Fruit fly (Drosophila melanogaster): ENCODE data around the gene bt.
A peak's percentile ranks its signal among the peaks of the same experiment; 100 is the strongest.

The bt gene

dm6 chr4:724140-724539 lies at the start of gene bt:
TSS of gene bt (plus strand) at chr4:724400.
- TF ChIP-seq pdm3 (GFP tag; optimal IDR thresholded peaks at IDR 0.05) (no peak), esn (GFP tag; optimal IDR thresholded peaks at IDR 0.05) (no peak), Met (GFP tag; optimal IDR thresholded peaks at IDR 0.05) (no peak), CG8632 (GFP tag; optimal IDR thresholded peaks at IDR 0.05) (no peak), CG4318 (GFP tag; optimal IDR thresholded peaks at IDR 0.05) (no peak), CG9139 (GFP tag; optimal IDR thresholded peaks at IDR 0.05) (no peak), CG3919 (GFP tag; optimal IDR thresholded peaks at IDR 0.05) (no peak), Ets21C (GFP tag; optimal IDR thresholded peaks at IDR 0.05) (no peak), CG1621 (tag; optimal IDR thresholded peaks at IDR 0.05) (no peak), Eip78C (GFP tag) (no peak), Ets96B (tag; optimal IDR thresholded peaks at IDR 0.05) (no peak), net (GFP tag; optimal IDR thresholded peaks at IDR 0.05) (no peak)

dm6 chr4:694917-695720 lies 29.1 kb upstream of the bt start:
- peak; percentile 50 for TF ChIP-seq lz (GFP tag; optimal IDR thresholded peaks at IDR 0.05)
- TF ChIP-seq achi (GFP tag; optimal IDR thresholded peaks at IDR 0.05), result no peak
- no peak for TF ChIP-seq net (GFP tag; optimal IDR thresholded peaks at IDR 0.05)
- TF ChIP-seq CG8319 (GFP tag; optimal IDR thresholded peaks at IDR 0.05), result no peak
- no peak for TF ChIP-seq CG9139 (GFP tag; optimal IDR thresholded peaks at IDR 0.05)
- no peak for TF ChIP-seq dac (GFP tag; optimal IDR thresholded peaks at IDR 0.05)
- TF ChIP-seq CG8119 (GFP tag; IDR thresholded peaks at IDR 0.05), result no peak
- TF ChIP-seq CG16779 (tag; optimal IDR thresholded peaks at IDR 0.05), result no peak
- TF ChIP-seq Hr4 (GFP tag; optimal IDR thresholded peaks at IDR 0.05), result peak; percentile 51
- no peak for TF ChIP-seq CG1621 (tag; optimal IDR thresholded peaks at IDR 0.05)
- peak; percentile 17 for TF ChIP-seq Eip93F (GFP tag; optimal IDR thresholded peaks at IDR 0.05)
- TF ChIP-seq CG11294 (GFP tag; IDR thresholded peaks at IDR 0.05), result no peak
- no peak for TF ChIP-seq Ets21C (GFP tag; optimal IDR thresholded peaks at IDR 0.05)
- no peak for TF ChIP-seq svp (GFP tag)
- TF ChIP-seq Sox102F (GFP tag; optimal IDR thresholded peaks at IDR 0.05), result peak; percentile 71
- TF ChIP-seq CG3032 (tag; optimal IDR thresholded peaks at IDR 0.05), result peak; percentile 42
- TF ChIP-seq Sox14 (GFP tag; optimal IDR thresholded peaks at IDR 0.05), result peak; percentile 35
- TF ChIP-seq CG6854 (GFP tag; optimal IDR thresholded peaks at IDR 0.05), result peak; percentile 15
- peak; percentile 44 for TF ChIP-seq cyc (GFP tag; optimal IDR thresholded peaks at IDR 0.05)
- TF ChIP-seq Hr38 (GFP tag; optimal IDR thresholded peaks at IDR 0.05), result no peak
- no peak for TF ChIP-seq CG6163 (GFP tag; IDR thresholded peaks at IDR 0.05)
- TF ChIP-seq pdm3 (GFP tag; optimal IDR thresholded peaks at IDR 0.05), result peak; percentile 57
- no peak for TF ChIP-seq salr (GFP tag; optimal IDR thresholded peaks at IDR 0.05)
- TF ChIP-seq CG32006 (GFP tag; optimal IDR thresholded peaks at IDR 0.05), result no peak
- no peak for TF ChIP-seq fd85E (GFP tag; optimal IDR thresholded peaks at IDR 0.05)
- peak; percentile 38 for TF ChIP-seq Hr39 (GFP tag; optimal IDR thresholded peaks at IDR 0.05)
- TF ChIP-seq ss (GFP tag; optimal IDR thresholded peaks at IDR 0.05), result no peak
- no peak for TF ChIP-seq CG4318 (GFP tag; optimal IDR thresholded peaks at IDR 0.05)
- TF ChIP-seq CG6792 (GFP tag; optimal IDR thresholded peaks at IDR 0.05), result no peak
- peak; percentile 47 for TF ChIP-seq Eip75B (GFP tag; optimal IDR thresholded peaks at IDR 0.05)
- TF ChIP-seq CG34406 (GFP tag; optimal IDR thresholded peaks at IDR 0.05), result no peak
- TF ChIP-seq Ets96B (tag; optimal IDR thresholded peaks at IDR 0.05), result no peak
- TF ChIP-seq Met (GFP tag; optimal IDR thresholded peaks at IDR 0.05), result peak; percentile 56
- TF ChIP-seq Blimp-1 (GFP tag; optimal IDR thresholded peaks at IDR 0.05), result no peak
- TF ChIP-seq acj6 (GFP tag; optimal IDR thresholded peaks at IDR 0.05), result peak; percentile 24
- peak; percentile 64 for TF ChIP-seq esn (GFP tag; optimal IDR thresholded peaks at IDR 0.05)
- no peak for TF ChIP-seq CG6808 (GFP tag; optimal IDR thresholded peaks at IDR 0.05)
- TF ChIP-seq topi (GFP tag; optimal IDR thresholded peaks at IDR 0.05), result peak; percentile 57
- no peak for TF ChIP-seq dsx (GFP tag; optimal IDR thresholded peaks at IDR 0.05; ENCODE audit: poor library complexity, severe bottlenecking)
- TF ChIP-seq CG3919 (GFP tag; optimal IDR thresholded peaks at IDR 0.05), result no peak
- no peak for TF ChIP-seq Lpt (GFP tag; optimal IDR thresholded peaks at IDR 0.05)
- no peak for TF ChIP-seq fd59A (GFP tag; optimal IDR thresholded peaks at IDR 0.05)
- TF ChIP-seq CG6276 (GFP tag; optimal IDR thresholded peaks at IDR 0.05), result no peak
- peak; percentile 36 for TF ChIP-seq CG10631 (GFP tag; optimal IDR thresholded peaks at IDR 0.05)
- TF ChIP-seq Smox (GFP tag; optimal IDR thresholded peaks at IDR 0.05), result peak; percentile 53

Data from whole organism, prepupa.